Fruit fly (Drosophila melanogaster) whole organism, prepupa: ENCODE results near the gene nyo.

Source experiments
- Blimp-1 ChIP-seq: fragments of 200-800 bp; sonication (Bioruptor generic); optimal IDR thresholded peaks from 3 replicates; lab custom pipeline; 2017; ENCODE audit warnings: missing biosample characterization, missing genetic modification characterization, mild to moderate bottlenecking, moderate library complexity, missing genetic modification reagents
- CG10631 ChIP-seq: fragments of 200-800 bp; sonication (Bioruptor generic); optimal IDR thresholded peaks from 2 replicates; lab custom pipeline; 2016; ENCODE audit warnings: missing biosample characterization, missing genetic modification characterization
- CG10669 ChIP-seq: fragments of 200-800 bp; sonication (Bioruptor generic); optimal IDR thresholded peaks from 3 replicates; lab custom pipeline; 2018; ENCODE audit warnings: missing biosample characterization, mild to moderate bottlenecking, missing genetic modification characterization, moderate library complexity
- CG11294 ChIP-seq: fragments of 200-800 bp; sonication (Bioruptor generic); IDR thresholded peaks from 2 replicates; pipeline ENCODE4 v1.3.6; 2022; ENCODE audit warnings: missing biosample characterization, missing genetic modification characterization
- CG11762 ChIP-seq: fragments of 200-800 bp; sonication (Bioruptor generic); optimal IDR thresholded peaks from 3 replicates; lab custom pipeline; 2016; ENCODE audit warnings: missing biosample characterization, missing genetic modification characterization; ENCODE audit not compliant: insufficient read depth
- CG11902 ChIP-seq: fragments of 200-800 bp; sonication (Bioruptor generic); optimal IDR thresholded peaks from 3 replicates; lab custom pipeline; 2016; ENCODE audit warnings: missing biosample characterization, missing genetic modification characterization
- CG1621 ChIP-seq: fragments of 200-800 bp; sonication (Bioruptor generic); optimal IDR thresholded peaks from 3 replicates; lab custom pipeline; 2018; ENCODE audit warnings: missing biosample characterization, mild to moderate bottlenecking, missing genetic modification characterization
- CG16779 ChIP-seq: fragments of 200-800 bp; sonication (Bioruptor generic); optimal IDR thresholded peaks from 3 replicates; lab custom pipeline; 2017; ENCODE audit warnings: missing biosample characterization, mild to moderate bottlenecking, missing genetic modification characterization
- CG32006 ChIP-seq: fragments of 200-800 bp; sonication (Bioruptor generic); optimal IDR thresholded peaks from 3 replicates; lab custom pipeline; 2017; ENCODE audit warnings: missing biosample characterization, mild to moderate bottlenecking, missing genetic modification characterization
- CG34406 ChIP-seq: fragments of 200-800 bp; sonication (Bioruptor generic); optimal IDR thresholded peaks from 3 replicates; lab custom pipeline; 2016; ENCODE audit warnings: missing biosample characterization, missing genetic modification characterization
- CG3919 ChIP-seq: fragments of 200-800 bp; sonication (Bioruptor generic); optimal IDR thresholded peaks from 3 replicates; lab custom pipeline; 2016; ENCODE audit warnings: missing biosample characterization, missing genetic modification characterization
- CG6163 ChIP-seq: fragments of 200-800 bp; sonication (Bioruptor generic); IDR thresholded peaks from 3 replicates; pipeline ENCODE4 v1.3.6; 2022; ENCODE audit warnings: missing biosample characterization, missing genetic modification characterization
- CG6792 ChIP-seq: fragments of 200-800 bp; sonication (Bioruptor generic); optimal IDR thresholded peaks from 3 replicates; lab custom pipeline; 2016; ENCODE audit warnings: missing biosample characterization, missing genetic modification characterization
- CG6854 ChIP-seq: fragments of 200-800 bp; sonication (Bioruptor generic); optimal IDR thresholded peaks from 2 replicates; lab custom pipeline; 2017; ENCODE audit warnings: missing biosample characterization, mild to moderate bottlenecking, missing genetic modification characterization
- CG8319 ChIP-seq: fragments of 200-800 bp; sonication (Bioruptor generic); optimal IDR thresholded peaks from 3 replicates; lab custom pipeline; 2016; ENCODE audit warnings: missing biosample characterization, missing genetic modification characterization
- CG8632 ChIP-seq: fragments of 200-800 bp; sonication (Bioruptor generic); optimal IDR thresholded peaks from 3 replicates; lab custom pipeline; 2016; ENCODE audit warnings: missing biosample characterization, missing genetic modification characterization
- CG9139 ChIP-seq: fragments of 200-800 bp; sonication (Bioruptor generic); optimal IDR thresholded peaks from 3 replicates; lab custom pipeline; 2017; ENCODE audit warnings: missing biosample characterization, mild to moderate bottlenecking, missing genetic modification characterization
- Eip75B ChIP-seq: fragments of 200-800 bp; sonication (Bioruptor generic); optimal IDR thresholded peaks from 3 replicates; lab custom pipeline; 2016; ENCODE audit warnings: missing biosample characterization, missing genetic modification characterization
- Eip78C ChIP-seq: fragments of 200-800 bp; sonication (Bioruptor generic); peaks from one replicate; lab custom pipeline; 2016; ENCODE audit warnings: missing biosample characterization, missing genetic modification characterization
- Eip93F ChIP-seq: fragments of 200-800 bp; sonication (Bioruptor generic); optimal IDR thresholded peaks from 2 replicates; lab custom pipeline; 2016; ENCODE audit warnings: missing biosample characterization, mild to moderate bottlenecking, missing genetic modification characterization
- Ets21C ChIP-seq: fragments of 200-800 bp; sonication (Bioruptor generic); optimal IDR thresholded peaks from 3 replicates; lab custom pipeline; 2016; ENCODE audit warnings: missing biosample characterization, missing genetic modification characterization
- Ets96B ChIP-seq: fragments of 200-800 bp; optimal IDR thresholded peaks from 2 replicates; lab custom pipeline; 2019; ENCODE audit warnings: missing biosample characterization, mild to moderate bottlenecking, missing genetic modification characterization, moderate library complexity
- Gug ChIP-seq: fragments of 200-800 bp; sonication (Bioruptor generic); IDR thresholded peaks from 2 replicates; pipeline ENCODE4 v1.3.6; 2022; ENCODE audit warnings: missing biosample characterization, missing genetic modification characterization
- Hr38 ChIP-seq: sonication (Bioruptor generic); optimal IDR thresholded peaks from 2 replicates; lab custom pipeline; 2016; ENCODE audit warnings: missing biosample characterization, missing genetic modification characterization
- Lpt ChIP-seq: fragments of 200-800 bp; sonication (Bioruptor generic); optimal IDR thresholded peaks from 3 replicates; lab custom pipeline; 2016; ENCODE audit warnings: missing biosample characterization, missing genetic modification characterization
- Met ChIP-seq: fragments of 200-800 bp; sonication (Bioruptor generic); optimal IDR thresholded peaks from 3 replicates; lab custom pipeline; 2016; ENCODE audit warnings: missing biosample characterization, missing genetic modification characterization
- OdsH ChIP-seq: fragments of 200-800 bp; sonication (Bioruptor generic); optimal IDR thresholded peaks from 3 replicates; lab custom pipeline; 2016; ENCODE audit warnings: missing biosample characterization, missing genetic modification characterization
- Smox ChIP-seq: fragments of 200-800 bp; sonication (Bioruptor generic); optimal IDR thresholded peaks from 3 replicates; lab custom pipeline; 2016; ENCODE audit warnings: missing biosample characterization, missing genetic modification characterization
- Sox102F ChIP-seq: fragments of 200-800 bp; sonication (Bioruptor generic); optimal IDR thresholded peaks from 2 replicates; lab custom pipeline; 2016; ENCODE audit warnings: missing biosample characterization, mild to moderate bottlenecking, missing genetic modification characterization
- Sox14 ChIP-seq: fragments of 200-800 bp; sonication (Bioruptor generic); optimal IDR thresholded peaks from 3 replicates; lab custom pipeline; 2016; ENCODE audit warnings: missing biosample characterization, missing genetic modification characterization
- achi ChIP-seq: fragments of 200-800 bp; sonication (Bioruptor generic); optimal IDR thresholded peaks from 3 replicates; lab custom pipeline; 2016; ENCODE audit warnings: missing biosample characterization, missing genetic modification characterization
- acj6 ChIP-seq: fragments of 200-800 bp; sonication (Bioruptor generic); optimal IDR thresholded peaks from 3 replicates; lab custom pipeline; 2016; ENCODE audit warnings: missing biosample characterization, missing genetic modification characterization
- cyc ChIP-seq: fragments of 200-800 bp; sonication (Bioruptor generic); optimal IDR thresholded peaks from 3 replicates; lab custom pipeline; 2016; ENCODE audit warnings: missing biosample characterization, missing genetic modification characterization
- dac ChIP-seq: fragments of 200-800 bp; sonication (Bioruptor generic); optimal IDR thresholded peaks from 2 replicates; lab custom pipeline; 2017; ENCODE audit warnings: missing biosample characterization, mild to moderate bottlenecking, missing genetic modification characterization
- dsx ChIP-seq: fragments of 200-800 bp; optimal IDR thresholded peaks from 3 replicates; lab custom pipeline; 2019; ENCODE audit warnings: missing biosample characterization, mild to moderate bottlenecking, missing genetic modification characterization, moderate library complexity; ENCODE audit not compliant: poor library complexity, severe bottlenecking
- eg ChIP-seq: fragments of 200-800 bp; sonication (Bioruptor generic); IDR thresholded peaks from 3 replicates; pipeline ENCODE4 v1.3.6; 2022; ENCODE audit warnings: missing biosample characterization, missing genetic modification characterization
- fd85E ChIP-seq: fragments of 200-800 bp; sonication (Bioruptor generic); optimal IDR thresholded peaks from 3 replicates; lab custom pipeline; 2016; ENCODE audit warnings: missing biosample characterization, missing genetic modification characterization
- fkh ChIP-seq: fragments of 200-800 bp; sonication (Bioruptor generic); optimal IDR thresholded peaks from 3 replicates; lab custom pipeline; 2017; ENCODE audit warnings: missing biosample characterization, mild to moderate bottlenecking, missing genetic modification characterization, moderate library complexity
- net ChIP-seq: fragments of 200-800 bp; sonication (Bioruptor generic); optimal IDR thresholded peaks from 3 replicates; lab custom pipeline; 2016; ENCODE audit warnings: missing biosample characterization, missing genetic modification characterization
- pdm3 ChIP-seq: fragments of 200-800 bp; sonication (Bioruptor generic); optimal IDR thresholded peaks from 3 replicates; lab custom pipeline; 2016; ENCODE audit warnings: missing biosample characterization, missing genetic modification characterization
- salr ChIP-seq, 2 experiments: fragments of 200-800 bp; sonication (Bioruptor generic); optimal IDR thresholded peaks; 3 replicates each; lab custom pipeline; 2016 to 2018; ENCODE audit warnings: missing biosample characterization in 2 of 2, missing genetic modification characterization in 2 of 2, mild to moderate bottlenecking in 1 of 2
- spab ChIP-seq: fragments of 200-800 bp; sonication (Bioruptor generic); optimal IDR thresholded peaks from 2 replicates; lab custom pipeline; 2017; ENCODE audit warnings: missing biosample characterization, mild to moderate bottlenecking, missing genetic modification characterization, missing genetic modification reagents
- svp ChIP-seq: fragments of 200-800 bp; sonication (Bioruptor generic); peaks from one replicate; lab custom pipeline; 2016; ENCODE audit warnings: missing biosample characterization, missing genetic modification characterization
- topi ChIP-seq: fragments of 200-800 bp; sonication (Bioruptor generic); optimal IDR thresholded peaks from 3 replicates; lab custom pipeline; 2016; ENCODE audit warnings: missing biosample characterization, missing genetic modification characterization
- vri ChIP-seq: fragments of 200-800 bp; sonication (Bioruptor generic); optimal IDR thresholded peaks from 3 replicates; lab custom pipeline; 2016; ENCODE audit warnings: missing biosample characterization, mild to moderate bottlenecking, missing genetic modification characterization

nyo gene

dm6 chr3R:31564164-31564563, 21.3 kb downstream of the nyo start:
- TF ChIP-seq Eip78C (GFP tag; lab: Kevin White, UChicago) (peak; percentile 37), Blimp-1 (peak; percentile 58), CG3919 (GFP tag; lab: Kevin White, UChicago) (no peak)
- TF ChIP-seq, all 60 proteins: peak for 2

- no peak for TF ChIP-seq CG6854 (GFP tag; lab: Kevin White, UChicago)
- no peak for TF ChIP-seq Eip93F (GFP tag; lab: Kevin White, UChicago)
- TF ChIP-seq pdm3 = no peak
- peak; percentile 53 for TF ChIP-seq svp (GFP tag; lab: Kevin White, UChicago)
- TF ChIP-seq Blimp-1 = peak; percentile 18
Observed at dm6 chr3R:31564588-31564987, 21.8 kb downstream of the nyo start.

- TF ChIP-seq fd85E (GFP tag; lab: Kevin White, UChicago) (no peak), Eip78C (GFP tag; lab: Kevin White, UChicago) (peak; percentile 7)
Observed at dm6 chr3R:31565738-31566137, 22.9 kb downstream of the nyo start.

DNA sequence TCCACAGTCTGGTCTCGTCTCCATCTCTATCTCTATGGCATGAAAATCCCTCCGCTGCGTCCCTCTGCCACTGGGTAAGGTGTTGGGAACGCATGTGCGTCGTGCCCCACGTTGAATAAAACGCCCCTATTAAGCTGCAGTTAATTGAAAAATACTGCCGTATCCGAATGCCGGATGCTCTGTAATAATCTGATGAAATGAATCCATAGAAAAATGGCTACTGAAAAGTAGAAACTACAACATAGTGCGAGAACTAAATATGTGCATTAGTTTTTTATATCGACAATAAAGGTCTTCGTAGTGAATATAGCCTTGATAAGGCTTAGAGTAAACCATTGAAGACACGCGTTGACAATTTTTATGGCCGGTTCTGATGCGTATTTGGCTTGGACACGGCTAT, 23.9 kb downstream of the nyo start:
- TF ChIP-seq dsx (GFP tag; lab: Kevin White, UChicago) (peak; percentile 84), Blimp-1 (no peak), CG34406 (GFP tag; lab: Kevin White, UChicago) (peak; percentile 20), CG11762 (GFP tag; lab: Kevin White, UChicago) (peak; percentile 41), CG6163 (GFP tag; lab: Robert Waterston, UW) (peak; percentile 90), CG10631 (GFP tag; lab: Kevin White, UChicago) (peak; percentile 85), pdm3 (peak; percentile 66), Sox102F (GFP tag; lab: Kevin White, UChicago) (no peak), CG1621 (tag; lab: Kevin White, UChicago) (peak; percentile 78), net (peak; percentile 51), Met (GFP tag; lab: Kevin White, UChicago) (no peak), Smox (GFP tag; lab: Kevin White, UChicago) (no peak), OdsH (GFP tag; lab: Kevin White, UChicago) (peak; percentile 49), eg (GFP tag; lab: Robert Waterston, UW) (peak; percentile 73), CG6854 (GFP tag; lab: Kevin White, UChicago) (no peak), dac (GFP tag; lab: Kevin White, UChicago) (peak; percentile 50), Hr38 (GFP tag; lab: Kevin White, UChicago) (no peak), fkh (GFP tag; lab: Kevin White, UChicago) (no peak), vri (GFP tag; lab: Kevin White, UChicago) (no peak), Eip75B (GFP tag; lab: Kevin White, UChicago) (peak; percentile 80), Ets21C (GFP tag; lab: Kevin White, UChicago) (no peak), fd85E (GFP tag; lab: Kevin White, UChicago) (no peak), CG10669 (GFP tag; lab: Kevin White, UChicago) (peak; percentile 74), salr (GFP tag; optimal IDR thresholded peaks at IDR 0.05; lab: Kevin White, UChicago) (peak; percentile 48 to 64), Lpt (peak; percentile 26), svp (GFP tag; lab: Kevin White, UChicago) (no peak), cyc (GFP tag; lab: Kevin White, UChicago) (no peak), CG11902 (GFP tag; lab: Kevin White, UChicago) (no peak), Eip78C (GFP tag; lab: Kevin White, UChicago) (peak; percentile 92), CG8319 (GFP tag; lab: Kevin White, UChicago) (no peak), CG3919 (GFP tag; lab: Kevin White, UChicago) (peak; percentile 63), CG9139 (GFP tag; lab: Kevin White, UChicago) (peak; percentile 55), topi (GFP tag; lab: Kevin White, UChicago) (peak; percentile 24), CG8632 (GFP tag; lab: Kevin White, UChicago) (peak; percentile 40), CG32006 (peak; percentile 83), CG6792 (GFP tag; lab: Kevin White, UChicago) (peak; percentile 52), spab (peak; percentile 72), Gug (peak; percentile 79), Ets96B (peak; percentile 69), CG16779 (tag; lab: Kevin White, UChicago) (peak; percentile 62), acj6 (GFP tag; lab: Kevin White, UChicago) (peak; percentile 53), CG11294 (GFP tag; lab: Robert Waterston, UW) (peak; percentile 41; the same call in 1 of the 2 replicates), Sox14 (GFP tag; lab: Kevin White, UChicago) (peak; percentile 68), achi (GFP tag; lab: Kevin White, UChicago) (peak; percentile 69)
